Fruit fly (Drosophila melanogaster) whole organism, wandering third instar larva: Measurements from ENCODE around the gene CG10035.

Source experiments
- Abd-B ChIP-seq: fragments of >200 bp; optimal IDR thresholded peaks from 2 replicates; lab custom pipeline; 2017; ENCODE audit warnings: missing biosample characterization, missing genetic modification characterization
- CG32264 ChIP-seq: fragments of 200-800 bp; sonication (Bioruptor generic); optimal IDR thresholded peaks from 2 replicates; lab custom pipeline; 2016; ENCODE audit warnings: missing biosample characterization, missing genetic modification characterization
- CG9705 ChIP-seq: fragments of 200-800 bp; sonication (Bioruptor generic); optimal IDR thresholded peaks from 2 replicates; lab custom pipeline; 2018; ENCODE audit warnings: missing biosample characterization, mild to moderate bottlenecking, missing genetic modification characterization
- Dfd ChIP-seq: fragments of >200 bp; optimal IDR thresholded peaks from 2 replicates; lab custom pipeline; 2017; ENCODE audit warnings: missing biosample characterization, missing genetic modification characterization
- Dif ChIP-seq: fragments of 200-275, 200-300 bp; sonication (Bioruptor generic); optimal IDR thresholded peaks from 2 replicates; lab custom pipeline; 2018; ENCODE audit warnings: missing biosample characterization, missing genetic modification characterization; ENCODE audit not compliant: partially characterized antibody
- GATAd ChIP-seq: sonication (Bioruptor generic); optimal IDR thresholded peaks from 2 replicates; lab custom pipeline; 2016; ENCODE audit warnings: missing biosample characterization, missing genetic modification characterization
- Hnf4 ChIP-seq: fragments of 200-800 bp; sonication (Bioruptor generic); optimal IDR thresholded peaks from 2 replicates; lab custom pipeline; 2016; ENCODE audit warnings: missing biosample characterization, mild to moderate bottlenecking, missing genetic modification characterization
- Hr78 ChIP-seq: fragments of >200 bp; optimal IDR thresholded peaks from 2 replicates; lab custom pipeline; 2017; ENCODE audit warnings: missing biosample characterization, missing genetic modification characterization
- Hr83 ChIP-seq: fragments of 200-300 bp; sonication (Bioruptor generic); optimal IDR thresholded peaks from 2 replicates; lab custom pipeline; 2016; ENCODE audit warnings: missing biosample characterization, mild to moderate bottlenecking, missing genetic modification characterization, moderate library complexity; ENCODE audit not compliant: poor library complexity, severe bottlenecking
- Myc ChIP-seq: fragments of >200 bp; optimal IDR thresholded peaks from 2 replicates; lab custom pipeline; 2017
- N ChIP-seq: fragments of >200 bp; optimal IDR thresholded peaks from 2 replicates; lab custom pipeline; 2018; ENCODE audit warnings: missing biosample characterization, missing external identifiers, missing genetic modification characterization
- OdsH ChIP-seq: fragments of 200-800 bp; sonication (Bioruptor generic); optimal IDR thresholded peaks from 2 replicates; lab custom pipeline; 2016; ENCODE audit warnings: missing biosample characterization, mild to moderate bottlenecking, missing genetic modification characterization
- Rel ChIP-seq, 2 experiments: fragments of 200-800 bp; sonication (Bioruptor generic) in 1 of 2; optimal IDR thresholded peaks; 2 replicates in 1 of 2; 3 replicates in 1 of 2; lab custom pipeline; 2016 to 2019; ENCODE audit warnings: mild to moderate bottlenecking in 2 of 2, missing biosample characterization in 2 of 2, missing genetic modification characterization in 2 of 2, moderate library complexity in 1 of 2
- Sp1 ChIP-seq: fragments of 200-800 bp; sonication (Bioruptor generic); optimal IDR thresholded peaks from 3 replicates; lab custom pipeline; 2019; ENCODE audit warnings: missing biosample characterization, mild to moderate bottlenecking, missing genetic modification characterization, moderate library complexity
- Vsx2 ChIP-seq: fragments of 200-300, 225-300 bp; sonication (Bioruptor generic); optimal IDR thresholded peaks from 2 replicates; lab custom pipeline; 2018; ENCODE audit warnings: missing biosample characterization, missing genetic modification characterization; ENCODE audit not compliant: partially characterized antibody
- br ChIP-seq: fragments of 200-800 bp; sonication (Bioruptor generic); optimal IDR thresholded peaks from 2 replicates; lab custom pipeline; 2016; ENCODE audit warnings: missing biosample characterization, missing genetic modification characterization
- dl ChIP-seq, 2 experiments: fragments of 175-275, 200-275 bp in 1 of 2; fragments of 200-275 bp in 1 of 2; sonication (Bioruptor generic); optimal IDR thresholded peaks; lab custom pipeline; 2018; ENCODE audit warnings: mild to moderate bottlenecking in 2 of 2, missing biosample characterization in 2 of 2, missing genetic modification characterization in 2 of 2, moderate library complexity in 2 of 2; ENCODE audit not compliant: partially characterized antibody in 2 of 2, insufficient read depth in 1 of 2
- dsf ChIP-seq: sonication (Bioruptor generic); optimal IDR thresholded peaks from 2 replicates; lab custom pipeline; 2016; ENCODE audit warnings: missing biosample characterization, missing genetic modification characterization, borderline replicate concordance
- ey ChIP-seq: fragments of 200-800 bp; sonication (Bioruptor generic); optimal IDR thresholded peaks from 2 replicates; lab custom pipeline; 2016; ENCODE audit warnings: missing biosample characterization, missing genetic modification characterization
- foxo ChIP-seq, 2 experiments: fragments of 200-800 bp; sonication (Bioruptor generic); optimal IDR thresholded peaks; 2 replicates in 1 of 2; 3 replicates in 1 of 2; lab custom pipeline; 2016 to 2017; ENCODE audit warnings: missing biosample characterization in 2 of 2, missing genetic modification characterization in 2 of 2
- fru ChIP-seq: fragments of 200-800 bp; sonication (Bioruptor generic); optimal IDR thresholded peaks from 3 replicates; lab custom pipeline; 2016; ENCODE audit warnings: missing biosample characterization, mild to moderate bottlenecking, missing genetic modification characterization
- h ChIP-seq: fragments of 200-800 bp; sonication (Bioruptor generic); optimal IDR thresholded peaks from 3 replicates; lab custom pipeline; 2016; ENCODE audit warnings: missing biosample characterization, mild to moderate bottlenecking, missing genetic modification characterization
- jim ChIP-seq: fragments of 175-275, 200-325 bp; sonication (Bioruptor generic); optimal IDR thresholded peaks from 2 replicates; lab custom pipeline; 2016; ENCODE audit warnings: missing biosample characterization, mild to moderate bottlenecking, missing genetic modification characterization
- lola ChIP-seq: fragments of >200 bp; optimal IDR thresholded peaks from 2 replicates; lab custom pipeline; 2017; ENCODE audit warnings: missing biosample characterization, missing genetic modification characterization
- psq ChIP-seq: fragments of 200-800 bp; sonication (Bioruptor generic); optimal IDR thresholded peaks from 3 replicates; lab custom pipeline; 2017; ENCODE audit warnings: missing biosample characterization, mild to moderate bottlenecking, missing genetic modification characterization, moderate library complexity
- sage ChIP-seq: fragments of 200-800 bp; sonication (Bioruptor generic); optimal IDR thresholded peaks from 2 replicates; lab custom pipeline; 2016; ENCODE audit warnings: missing biosample characterization, mild to moderate bottlenecking, missing genetic modification characterization
- sv ChIP-seq: fragments of 200-800 bp; sonication (Bioruptor generic); optimal IDR thresholded peaks from 3 replicates; lab custom pipeline; 2016; ENCODE audit warnings: missing biosample characterization, missing genetic modification characterization
- tai ChIP-seq: sonication (Bioruptor generic); optimal IDR thresholded peaks from 2 replicates; lab custom pipeline; 2016; ENCODE audit warnings: missing biosample characterization, missing genetic modification characterization
- usp ChIP-seq: fragments of >200 bp; optimal IDR thresholded peaks from 2 replicates; lab custom pipeline; 2017; ENCODE audit warnings: missing biosample characterization, missing genetic modification characterization
- woc ChIP-seq: sonication (Bioruptor generic); optimal IDR thresholded peaks from 2 replicates; lab custom pipeline; 2016; ENCODE audit warnings: missing biosample characterization, mild to moderate bottlenecking, missing genetic modification characterization

CG10035 gene

dm6 chr3R:12379708-12380107 is 2.8 kb downstream of the CG10035 start, which contains the start of gene GstD8:
Gene GstD8 (plus strand): TSS chr3R:12380008.
- no peak for TF ChIP-seq foxo (GFP tag; optimal IDR thresholded peaks at IDR 0.05; lab: Kevin White, UChicago)
- no peak for TF ChIP-seq Myc (lab: Kevin White, UChicago)
- no peak for TF ChIP-seq ey (GFP tag; lab: Kevin White, UChicago)
- no peak for TF ChIP-seq Rel (GFP tag; optimal IDR thresholded peaks at IDR 0.05; lab: Kevin White, UChicago)
- no peak for TF ChIP-seq Rel (tag; optimal IDR thresholded peaks at IDR 0.05; lab: Kevin White, UChicago)
- TF ChIP-seq OdsH (GFP tag; lab: Kevin White, UChicago) = no peak
- TF ChIP-seq br (GFP tag; lab: Kevin White, UChicago) = no peak
- no peak for TF ChIP-seq lola
- no peak for TF ChIP-seq fru
- no peak for TF ChIP-seq Sp1
- TF ChIP-seq sv (GFP tag; lab: Kevin White, UChicago) = no peak
- TF ChIP-seq N (GFP tag; lab: Kevin White, UChicago) = no peak
- TF ChIP-seq sage (GFP tag; lab: Kevin White, UChicago) = no peak
- TF ChIP-seq Hnf4 (GFP tag; lab: Kevin White, UChicago) = no peak
- no peak for TF ChIP-seq GATAd (GFP tag; lab: Kevin White, UChicago)
- no peak for TF ChIP-seq tai (GFP tag; lab: Kevin White, UChicago)
- TF ChIP-seq jim = no peak
- no peak for TF ChIP-seq h (GFP tag; lab: Kevin White, UChicago)

- TF ChIP-seq dl (GFP tag; optimal IDR thresholded peaks at IDR 0.05; lab: Kevin White, UChicago; ENCODE audit: insufficient read depth in 1 of 2, partially characterized antibody in 2 of 2) (no peak), h (GFP tag; lab: Kevin White, UChicago) (no peak), psq (GFP tag; lab: Kevin White, UChicago) (no peak), Dfd (GFP tag; lab: Kevin White, UChicago) (no peak), woc (no peak), Vsx2 (GFP tag; lab: Kevin White, UChicago) (no peak), Hr78 (GFP tag; lab: Kevin White, UChicago) (no peak), Abd-B (no peak), tai (GFP tag; lab: Kevin White, UChicago) (no peak), CG32264 (GFP tag; lab: Kevin White, UChicago) (no peak), N (GFP tag; lab: Kevin White, UChicago) (no peak), usp (GFP tag; lab: Kevin White, UChicago) (no peak), Hr83 (GFP tag; lab: Kevin White, UChicago) (no peak), jim (no peak)
- TF ChIP-seq, all 38 proteins: peak for 0
Observed at dm6 chr3R:12379249-12379648, 3.2 kb downstream of the CG10035 start.

dm6 chr3R:12378200-12378599 is 4.3 kb downstream of the CG10035 start, which contains the start of gene GstD7:
Gene GstD7 (plus strand): TSS chr3R:12378500.
- TF ChIP-seq jim (no peak), CG9705 (GFP tag; lab: Kevin White, UChicago) (no peak), psq (GFP tag; lab: Kevin White, UChicago) (no peak), Dif (GFP tag; lab: Kevin White, UChicago) (no peak), usp (GFP tag; lab: Kevin White, UChicago) (no peak), CG32264 (GFP tag; lab: Kevin White, UChicago) (no peak), Hnf4 (GFP tag; lab: Kevin White, UChicago) (no peak), N (GFP tag; lab: Kevin White, UChicago) (no peak), lola (no peak), h (GFP tag; lab: Kevin White, UChicago) (no peak)

- TF ChIP-seq psq (GFP tag; lab: Kevin White, UChicago) (no peak), Dif (GFP tag; lab: Kevin White, UChicago) (no peak), ey (GFP tag; lab: Kevin White, UChicago) (no peak), foxo (GFP tag; optimal IDR thresholded peaks at IDR 0.05; lab: Kevin White, UChicago) (no peak), dsf (GFP tag; lab: Kevin White, UChicago) (no peak)
- TF ChIP-seq, all 38 proteins: peak for 0
Observed at dm6 chr3R:12376828-12377227, 5.7 kb downstream of the CG10035 start, which contains the start of gene GstD6. Gene GstD6 (plus strand): TSS chr3R:12377128.
